Worm (Caenorhabditis elegans) whole organism, L4 larva: ENCODE measurements around the gene T19C9.10.

ENCODE experiments used
- F10B5.3 ChIP-seq: sonication (generic microtip); optimal IDR thresholded peaks from 2 replicates; lab custom pipeline; 2016; ENCODE audit warnings: mild to moderate bottlenecking, missing genetic modification characterization, missing compliant biosample characterization
- F26F4.8 ChIP-seq: fragments of 200-800 bp; sonication (Bioruptor generic); conservative IDR thresholded peaks from 2 replicates; pipeline ENCODE4 v1.3.6; 2022; ENCODE audit warnings: missing genetic modification characterization, missing compliant biosample characterization
- F44E2.7 ChIP-seq: fragments of 200-800 bp; sonication (Bioruptor generic); IDR thresholded peaks from 2 replicates; pipeline ENCODE4 v2.1.2; 2022; ENCODE audit warnings: missing genetic modification characterization, missing compliant biosample characterization
- R02D3.7 ChIP-seq: fragments of 150-350 bp; sonication (generic microtip); optimal IDR thresholded peaks from 3 replicates; lab custom pipeline; 2014; ENCODE audit warnings: missing biosample characterization, missing genetic modification characterization
- ZK337.2 ChIP-seq: fragments of 200-800 bp; sonication (Bioruptor generic); IDR thresholded peaks from 2 replicates; pipeline ENCODE4 v1.3.6; 2022; ENCODE audit warnings: missing genetic modification reagents, missing genetic modification characterization, missing compliant biosample characterization
- aha-1 ChIP-seq: fragments of 150-350 bp; peaks from one replicate; lab custom pipeline; 2014; ENCODE audit warnings: missing biosample characterization, missing genetic modification characterization
- ama-1 ChIP-seq: fragments of 150-350 bp; optimal IDR thresholded peaks from 2 replicates; lab custom pipeline; 2014; ENCODE audit warnings: inconsistent platforms, mixed read lengths
- attf-4 ChIP-seq: sonication (generic microtip); optimal IDR thresholded peaks from 3 replicates; lab custom pipeline; 2017; ENCODE audit warnings: missing biosample characterization, missing genetic modification characterization
- ceh-32 ChIP-seq: sonication (generic microtip); optimal IDR thresholded peaks from 2 replicates; lab custom pipeline; 2016; ENCODE audit warnings: mild to moderate bottlenecking, missing genetic modification characterization, missing compliant biosample characterization; ENCODE audit not compliant: poor library complexity
- ceh-44 ChIP-seq: fragments of 200-800 bp; sonication (Bioruptor generic); IDR thresholded peaks from 2 replicates; pipeline ENCODE4 v1.3.6; 2022; ENCODE audit warnings: missing genetic modification reagents, missing genetic modification characterization, missing compliant biosample characterization
- cey-2 ChIP-seq: sonication (generic microtip); optimal IDR thresholded peaks from 3 replicates; lab custom pipeline; 2017; ENCODE audit warnings: missing genetic modification characterization, mild to moderate bottlenecking, missing compliant biosample characterization, antibody characterized with exemption, borderline replicate concordance; ENCODE audit not compliant: insufficient read depth
- daf-12 ChIP-seq: fragments of 150-350 bp; optimal IDR thresholded peaks from 2 replicates; lab custom pipeline; 2014; ENCODE audit warnings: missing biosample characterization, missing genetic modification reagents, missing genetic modification characterization
- daf-16 ChIP-seq, 3 experiments: sonication (generic microtip); optimal IDR thresholded peaks; 2 replicates each; lab custom pipeline; 2016 to 2017; ENCODE audit warnings: missing genetic modification characterization in 3 of 3, missing genetic modification reagents in 3 of 3, mild to moderate bottlenecking in 2 of 3, missing compliant biosample characterization in 2 of 3, missing biosample characterization in 1 of 3, moderate library complexity in 1 of 3
- dmd-9 ChIP-seq: fragments of 200-800 bp; sonication (Bioruptor generic); IDR thresholded peaks from 2 replicates; pipeline ENCODE4 v1.3.6; 2022; ENCODE audit warnings: missing genetic modification reagents, missing genetic modification characterization, missing compliant biosample characterization
- duxl-1 ChIP-seq: sonication (generic microtip); optimal IDR thresholded peaks from 2 replicates; lab custom pipeline; 2016; ENCODE audit warnings: mild to moderate bottlenecking, missing genetic modification characterization, moderate library complexity, missing compliant biosample characterization; ENCODE audit not compliant: poor library complexity
- fkh-10 ChIP-seq: fragments of 150-350 bp; optimal IDR thresholded peaks from 2 replicates; lab custom pipeline; 2014; ENCODE audit warnings: missing biosample characterization, missing genetic modification reagents, missing genetic modification characterization
- gei-8 ChIP-seq: fragments of 200-800 bp; sonication (Bioruptor generic); optimal IDR thresholded peaks from 2 replicates; lab custom pipeline; 2018; ENCODE audit warnings: mild to moderate bottlenecking, missing genetic modification characterization, missing compliant biosample characterization
- hmg-1.1 ChIP-seq: fragments of 200-800 bp; sonication (Bioruptor generic); IDR thresholded peaks from 2 replicates; pipeline ENCODE4 v1.3.6; 2022; ENCODE audit warnings: missing genetic modification reagents, missing genetic modification characterization, missing compliant biosample characterization
- jun-1 ChIP-seq: fragments of 150-350 bp; optimal IDR thresholded peaks from 2 replicates; lab custom pipeline; 2014; ENCODE audit warnings: missing biosample characterization, missing genetic modification reagents, missing genetic modification characterization
- lsy-2 ChIP-seq, 2 experiments: fragments of 150-350 bp in 1 of 2; sonication (generic microtip) in 1 of 2; optimal IDR thresholded peaks; 2 replicates each; lab custom pipeline; 2014 to 2017; ENCODE audit warnings: missing biosample characterization in 2 of 2, missing genetic modification characterization in 2 of 2
- madf-5 ChIP-seq, 2 experiments: fragments of 200-800 bp; sonication (Bioruptor generic); IDR thresholded peaks; 2 replicates each; pipeline ENCODE4 v1.3.6; 2022; ENCODE audit warnings: missing compliant biosample characterization in 2 of 2, missing genetic modification characterization in 2 of 2
- mxl-3 ChIP-seq: fragments of 200-800 bp; sonication (Bioruptor generic); optimal IDR thresholded peaks from 2 replicates; lab custom pipeline; 2018; ENCODE audit warnings: mild to moderate bottlenecking, missing genetic modification characterization, missing compliant biosample characterization
- nhr-10 ChIP-seq: fragments of 150-350 bp; optimal IDR thresholded peaks from 2 replicates; lab custom pipeline; 2014; ENCODE audit warnings: missing biosample characterization, missing genetic modification characterization
- nhr-102 ChIP-seq: sonication (generic microtip); optimal IDR thresholded peaks from 2 replicates; lab custom pipeline; 2016; ENCODE audit warnings: mild to moderate bottlenecking, missing genetic modification characterization, moderate library complexity, missing compliant biosample characterization
- nhr-28 ChIP-seq: fragments of 150-350 bp; optimal IDR thresholded peaks from 2 replicates; lab custom pipeline; 2014; ENCODE audit warnings: missing biosample characterization, missing genetic modification characterization
- nhr-42 ChIP-seq: fragments of 200-800 bp; sonication (Bioruptor generic); IDR thresholded peaks from 2 replicates; pipeline ENCODE4 v1.3.6; 2022; ENCODE audit warnings: missing genetic modification characterization, missing compliant biosample characterization
- php-3 ChIP-seq: fragments of 200-800 bp; sonication (Bioruptor generic); IDR thresholded peaks from 2 replicates; pipeline ENCODE4 v1.3.6; 2022; ENCODE audit warnings: missing genetic modification reagents, missing genetic modification characterization, missing compliant biosample characterization
- saeg-2 ChIP-seq: fragments of 200-800 bp; sonication (Bioruptor generic); IDR thresholded peaks from 2 replicates; pipeline ENCODE4 v1.3.6; 2022; ENCODE audit warnings: missing genetic modification reagents, missing genetic modification characterization, missing compliant biosample characterization
- set-16 ChIP-seq: fragments of 200-800 bp; sonication (Bioruptor generic); IDR thresholded peaks from 2 replicates; pipeline ENCODE4 v1.3.6; 2022; ENCODE audit warnings: missing genetic modification reagents, missing genetic modification characterization, missing compliant biosample characterization
- skn-1 ChIP-seq: fragments of 150-350 bp; optimal IDR thresholded peaks from 2 replicates; lab custom pipeline; 2014; ENCODE audit warnings: missing biosample characterization, missing genetic modification characterization
- tag-97 ChIP-seq: fragments of 200-800 bp; sonication (Bioruptor generic); IDR thresholded peaks from 2 replicates; pipeline ENCODE4 v1.3.6; 2022; ENCODE audit warnings: missing genetic modification characterization, missing compliant biosample characterization
- unc-39 ChIP-seq: sonication (generic microtip); optimal IDR thresholded peaks from 2 replicates; lab custom pipeline; 2017; ENCODE audit warnings: missing biosample characterization, missing genetic modification characterization
- zag-1 ChIP-seq: fragments of 150-350 bp; optimal IDR thresholded peaks from 2 replicates; lab custom pipeline; 2014; ENCODE audit warnings: missing biosample characterization, missing genetic modification characterization
- zip-11 ChIP-seq: fragments of 200-800 bp; sonication (Bioruptor generic); IDR thresholded peaks from 2 replicates; pipeline ENCODE4 v1.3.6; 2022; ENCODE audit warnings: missing genetic modification characterization, missing compliant biosample characterization

The T19C9.10 gene

DNA sequence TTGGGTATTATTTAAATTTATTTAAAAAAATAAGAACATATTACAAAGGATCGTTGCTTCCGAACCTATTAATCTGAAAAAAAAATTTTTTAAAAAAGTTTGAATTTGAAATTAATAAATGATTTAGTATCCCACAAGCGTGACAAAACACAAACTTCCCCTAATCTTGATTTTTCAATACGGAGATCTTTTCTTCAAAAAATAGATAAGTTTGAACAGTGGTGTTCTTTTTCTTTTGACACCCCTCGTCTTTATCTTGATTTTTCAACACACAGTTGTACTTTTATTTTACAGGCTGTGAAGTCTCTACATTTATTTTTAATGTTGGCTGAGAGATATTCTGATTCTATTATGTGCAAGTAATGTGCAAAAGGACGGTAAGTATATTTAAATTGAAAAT is at the start of gene T19C9.10:
Gene T19C9.10 (plus strand): TSS at position 248 of the 400 bp plus-strand sequence.
- TF ChIP-seq ceh-44 (GFP tag; lab: Robert Waterston, UW) (no peak), aha-1 (tag; lab: Kevin White, UChicago) (peak; percentile 54), tag-97 (GFP tag; lab: Robert Waterston, UW) (no peak), ZK337.2 (GFP tag; lab: Robert Waterston, UW) (no peak)

DNA sequence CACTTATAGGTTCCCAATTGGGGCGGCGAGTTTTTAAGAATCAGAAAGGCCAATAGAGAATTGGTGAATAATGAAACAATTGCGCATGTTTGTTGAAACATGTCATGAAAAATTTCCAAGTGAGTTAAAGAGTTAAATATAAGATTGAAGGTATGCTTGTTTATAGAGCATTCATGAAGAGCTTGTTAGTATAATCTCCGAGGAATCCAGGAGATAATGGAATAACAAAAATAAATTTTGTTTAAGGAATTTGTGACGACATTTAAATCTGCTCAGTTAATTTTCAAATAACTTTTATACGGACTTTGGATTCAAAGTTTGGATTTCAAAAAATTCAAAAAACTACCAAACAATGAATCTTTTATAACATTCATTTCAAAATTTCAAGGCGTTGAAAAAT is 46.0 kb upstream of the T19C9.10 start, which contains the start of gene str-199:
Gene str-199 (minus strand): TSS at position 101 of the 400 bp plus-strand sequence.
- TF ChIP-seq jun-1 (tag; lab: Kevin White, UChicago), result no peak
- no peak for TF ChIP-seq mxl-3 (GFP tag; lab: Kevin White, UChicago)
- TF ChIP-seq set-16, result no peak
- no peak for TF ChIP-seq skn-1
- no peak for TF ChIP-seq attf-4 (tag; lab: Kevin White, UChicago)
- no peak for TF ChIP-seq R02D3.7 (tag; lab: Kevin White, UChicago)
- no peak for TF ChIP-seq hmg-1.1 (GFP tag; lab: Robert Waterston, UW)
- TF ChIP-seq duxl-1 (tag; lab: Kevin White, UChicago), result no peak
- no peak for TF ChIP-seq madf-5 (GFP tag; IDR thresholded peaks at IDR 0.05; lab: Robert Waterston, UW)
- TF ChIP-seq daf-12 (tag; lab: Kevin White, UChicago), result no peak
- no peak for TF ChIP-seq daf-16 (GFP tag; optimal IDR thresholded peaks at IDR 0.05; lab: Kevin White, UChicago)
- no peak for TF ChIP-seq daf-16 (tag; optimal IDR thresholded peaks at IDR 0.05; lab: Kevin White, UChicago)
- TF ChIP-seq F44E2.7 (GFP tag; lab: Robert Waterston, UW), result no peak
- TF ChIP-seq php-3, result no peak
- no peak for TF ChIP-seq nhr-10 (tag; lab: Kevin White, UChicago)
- TF ChIP-seq saeg-2 (GFP tag; lab: Robert Waterston, UW), result no peak
- no peak for TF ChIP-seq zip-11 (GFP tag; lab: Robert Waterston, UW)
- no peak for TF ChIP-seq ceh-32 (tag; lab: Kevin White, UChicago)

DNA sequence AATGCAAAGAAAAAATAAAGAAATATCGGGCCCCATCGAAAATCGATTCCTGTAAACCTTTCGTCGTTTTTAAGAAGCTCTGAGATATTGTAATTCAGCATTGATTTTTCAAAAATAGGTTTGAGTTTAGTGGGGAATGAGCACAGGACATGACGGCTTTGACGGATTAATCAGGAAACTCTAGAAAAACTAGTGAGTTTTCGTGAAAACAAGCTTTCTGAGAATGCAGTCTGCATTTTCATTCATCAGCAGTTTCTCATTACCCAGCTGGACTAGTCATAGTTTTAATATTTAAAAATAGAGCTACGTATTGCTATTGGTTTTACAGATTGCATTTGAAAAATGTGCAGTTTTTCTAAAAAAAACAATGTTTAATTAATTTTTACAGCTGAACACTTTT is 44.2 kb upstream of the T19C9.10 start, which contains the start of gene srz-47:
Gene srz-47 (minus strand): TSS at position 101 of the 400 bp plus-strand sequence.
- TF ChIP-seq php-3, result no peak
- no peak for TF ChIP-seq unc-39 (tag; lab: Kevin White, UChicago)
- no peak for TF ChIP-seq zag-1 (tag; lab: Kevin White, UChicago)
- no peak for TF ChIP-seq F26F4.8 (GFP tag; lab: Robert Waterston, UW)
- TF ChIP-seq daf-12 (tag; lab: Kevin White, UChicago), result no peak
- no peak for TF ChIP-seq lsy-2 (tag; optimal IDR thresholded peaks at IDR 0.05; lab: Kevin White, UChicago)
- TF ChIP-seq nhr-102 (tag; lab: Kevin White, UChicago), result no peak
- no peak for TF ChIP-seq skn-1
- no peak for TF ChIP-seq ama-1

DNA sequence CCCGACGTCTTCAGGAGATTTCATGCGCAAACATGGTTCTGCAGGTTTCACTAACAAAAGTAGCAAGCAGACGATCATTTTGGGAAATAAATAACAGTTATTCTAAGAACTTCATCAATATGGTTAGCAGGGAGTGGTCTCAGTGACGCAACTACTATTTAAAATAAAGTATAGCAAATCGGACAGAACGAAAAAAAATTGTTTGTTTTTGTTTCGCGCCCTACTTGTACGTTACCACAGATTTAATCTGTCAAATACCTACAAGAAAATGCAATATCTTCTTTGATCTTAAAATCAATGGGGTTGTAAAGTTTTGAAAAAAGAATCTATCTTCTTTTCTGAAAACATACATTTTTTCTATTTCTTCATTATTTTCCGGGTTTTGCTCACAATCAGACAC is 37.5 kb upstream of the T19C9.10 start, which contains the start of gene srz-96:
Gene srz-96 (plus strand): TSS at position 301 of the 400 bp plus-strand sequence.
- TF ChIP-seq gei-8 (GFP tag; lab: Kevin White, UChicago) (no peak), nhr-42 (GFP tag; lab: Robert Waterston, UW) (no peak), cey-2 (tag; lab: Kevin White, UChicago) (no peak), fkh-10 (no peak), dmd-9 (GFP tag; lab: Robert Waterston, UW) (no peak)

DNA sequence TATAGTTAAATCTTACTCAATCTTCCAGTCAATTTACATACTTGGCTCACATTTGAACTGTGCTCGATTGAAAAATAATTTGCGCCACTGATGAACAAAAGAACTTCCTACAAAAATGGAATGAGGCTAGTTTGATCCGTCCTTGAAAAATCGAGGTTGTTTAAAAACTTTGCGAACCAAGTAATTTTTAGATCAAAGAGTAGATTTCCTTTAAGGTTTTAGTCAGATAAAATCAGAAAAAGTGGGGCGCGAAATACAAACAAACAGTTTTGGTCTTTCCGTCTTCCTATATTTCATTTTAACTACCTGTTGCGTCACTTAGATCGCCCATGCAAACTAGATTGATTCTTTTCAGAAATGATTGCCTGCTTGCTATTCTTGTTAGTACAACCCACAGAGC is 34.5 kb upstream of the T19C9.10 start, which contains the start of gene Y68A4A.10:
Gene Y68A4A.10 (plus strand): TSS at position 301 of the 400 bp plus-strand sequence.
- TF ChIP-seq F10B5.3 (tag; lab: Kevin White, UChicago) (no peak), nhr-28 (tag; lab: Kevin White, UChicago) (no peak), aha-1 (tag; lab: Kevin White, UChicago) (peak; percentile 8)
